Worm (Caenorhabditis elegans) whole organism, mixed stage, embryonic: ENCODE results near the gene mrpl-53.

ENCODE experiments used
- M03D4.4 ChIP-seq: sonication (generic microtip); optimal IDR thresholded peaks from 2 replicates; lab custom pipeline; 2017; ENCODE audit warnings: mild to moderate bottlenecking, missing genetic modification characterization, missing compliant biosample characterization
- bed-3 ChIP-seq: fragments of 200-800 bp; sonication (Bioruptor generic); optimal IDR thresholded peaks from 3 replicates; lab custom pipeline; 2018; ENCODE audit warnings: mild to moderate bottlenecking, missing genetic modification characterization, moderate library complexity, missing compliant biosample characterization
- blmp-1 ChIP-seq: fragments of 150-350 bp; optimal IDR thresholded peaks from 2 replicates; lab custom pipeline; 2014; ENCODE audit warnings: missing biosample characterization, missing genetic modification characterization
- ceh-39 ChIP-seq: fragments of 150-350 bp; optimal IDR thresholded peaks from 2 replicates; lab custom pipeline; 2014; ENCODE audit warnings: missing biosample characterization, missing genetic modification characterization
- ceh-43 ChIP-seq: fragments of 200-800 bp; sonication (Bioruptor generic); optimal IDR thresholded peaks from 2 replicates; lab custom pipeline; 2018; ENCODE audit warnings: mild to moderate bottlenecking, missing genetic modification characterization, moderate library complexity, missing compliant biosample characterization
- ceh-83 ChIP-seq: fragments of 200-800 bp; sonication (Bioruptor generic); optimal IDR thresholded peaks from 2 replicates; lab custom pipeline; 2018; ENCODE audit warnings: mild to moderate bottlenecking, missing genetic modification characterization, missing compliant biosample characterization
- cnd-1 ChIP-seq: fragments of 200-800 bp; sonication (Bioruptor generic); optimal IDR thresholded peaks from 2 replicates; lab custom pipeline; 2018; ENCODE audit warnings: mild to moderate bottlenecking, missing genetic modification characterization, missing compliant biosample characterization
- drap-1 ChIP-seq: fragments of 200-800 bp; sonication (Bioruptor generic); optimal IDR thresholded peaks from 3 replicates; lab custom pipeline; 2018; ENCODE audit warnings: mild to moderate bottlenecking, missing genetic modification characterization, missing compliant biosample characterization
- flh-1 ChIP-seq: fragments of 200-800 bp; sonication (Bioruptor generic); optimal IDR thresholded peaks from 2 replicates; lab custom pipeline; 2018; ENCODE audit warnings: mild to moderate bottlenecking, missing genetic modification characterization, moderate library complexity, missing compliant biosample characterization
- ham-2 ChIP-seq: fragments of 200-800 bp; sonication (Bioruptor generic); optimal IDR thresholded peaks from 2 replicates; lab custom pipeline; 2018; ENCODE audit warnings: mild to moderate bottlenecking, missing genetic modification characterization, missing compliant biosample characterization
- hlh-1 ChIP-seq: fragments of 150-350 bp; optimal IDR thresholded peaks from 2 replicates; lab custom pipeline; 2014; ENCODE audit warnings: missing biosample characterization, missing genetic modification reagents, missing genetic modification characterization
- lin-32 ChIP-seq: fragments of 200-800 bp; sonication (Bioruptor generic); optimal IDR thresholded peaks from 2 replicates; lab custom pipeline; 2018; ENCODE audit warnings: mild to moderate bottlenecking, missing genetic modification characterization, missing compliant biosample characterization
- lsy-2 ChIP-seq: fragments of 150-350 bp; optimal IDR thresholded peaks from 2 replicates; lab custom pipeline; 2014; ENCODE audit warnings: missing biosample characterization, missing genetic modification characterization
- mab-5 ChIP-seq: fragments of 150-350 bp; optimal IDR thresholded peaks from 2 replicates; lab custom pipeline; 2014; ENCODE audit warnings: missing biosample characterization, missing genetic modification characterization
- mep-1 ChIP-seq: fragments of 150-350 bp; optimal IDR thresholded peaks from 2 replicates; lab custom pipeline; 2017; ENCODE audit warnings: missing biosample characterization, missing genetic modification reagents, missing genetic modification characterization, inconsistent platforms
- mls-2 ChIP-seq: sonication (generic microtip); optimal IDR thresholded peaks from 2 replicates; lab custom pipeline; 2016; ENCODE audit warnings: mild to moderate bottlenecking, missing genetic modification characterization, moderate library complexity, missing compliant biosample characterization
- nhr-12 ChIP-seq: fragments of 150-350 bp; optimal IDR thresholded peaks from 2 replicates; lab custom pipeline; 2014; ENCODE audit warnings: missing biosample characterization, missing genetic modification characterization
- nhr-2 ChIP-seq: fragments of 150-350 bp; optimal IDR thresholded peaks from 2 replicates; lab custom pipeline; 2014; ENCODE audit warnings: missing biosample characterization, missing genetic modification characterization
- nhr-237 ChIP-seq: fragments of 150-350 bp; optimal IDR thresholded peaks from 2 replicates; lab custom pipeline; 2014; ENCODE audit warnings: missing biosample characterization, missing genetic modification characterization
- pha-4 ChIP-seq: fragments of 150-350 bp; optimal IDR thresholded peaks from 2 replicates; lab custom pipeline; 2018; ENCODE audit warnings: missing biosample characterization, missing genetic modification reagents, missing genetic modification characterization
- sem-2 ChIP-seq: fragments of 200-800 bp; sonication (Bioruptor generic); optimal IDR thresholded peaks from 2 replicates; lab custom pipeline; 2018; ENCODE audit warnings: mild to moderate bottlenecking, missing genetic modification characterization, missing compliant biosample characterization
- snpc-4 ChIP-seq: fragments of 150-350 bp; optimal IDR thresholded peaks from 2 replicates; lab custom pipeline; 2014; ENCODE audit warnings: missing biosample characterization, missing genetic modification characterization
- sptf-1 ChIP-seq: sonication (generic microtip); optimal IDR thresholded peaks from 2 replicates; lab custom pipeline; 2017; ENCODE audit warnings: mild to moderate bottlenecking, missing genetic modification characterization, moderate library complexity, missing compliant biosample characterization
- tbx-8 ChIP-seq: fragments of 200-800 bp; sonication (Bioruptor generic); optimal IDR thresholded peaks from 2 replicates; lab custom pipeline; 2018; ENCODE audit warnings: mild to moderate bottlenecking, missing genetic modification characterization, moderate library complexity, missing compliant biosample characterization
- unc-120 ChIP-seq: sonication (generic microtip); optimal IDR thresholded peaks from 2 replicates; lab custom pipeline; 2017; ENCODE audit warnings: missing genetic modification characterization, missing compliant biosample characterization; ENCODE audit not compliant: poor library complexity, severe bottlenecking
- unc-39 ChIP-seq: fragments of 150-350 bp; optimal IDR thresholded peaks from 2 replicates; lab custom pipeline; 2014; ENCODE audit warnings: missing biosample characterization, missing genetic modification characterization
- unc-62 ChIP-seq: fragments of 150-350 bp; optimal IDR thresholded peaks from 2 replicates; lab custom pipeline; 2014; ENCODE audit warnings: missing biosample characterization, missing genetic modification reagents, missing genetic modification characterization
- zip-8 ChIP-seq: fragments of 150-350 bp; optimal IDR thresholded peaks from 2 replicates; lab custom pipeline; 2014; ENCODE audit warnings: missing biosample characterization, missing genetic modification characterization
- ztf-11 ChIP-seq: fragments of 150-350 bp; optimal IDR thresholded peaks from 2 replicates; lab custom pipeline; 2014; ENCODE audit warnings: missing biosample characterization, missing genetic modification characterization

The mrpl-53 gene

DNA sequence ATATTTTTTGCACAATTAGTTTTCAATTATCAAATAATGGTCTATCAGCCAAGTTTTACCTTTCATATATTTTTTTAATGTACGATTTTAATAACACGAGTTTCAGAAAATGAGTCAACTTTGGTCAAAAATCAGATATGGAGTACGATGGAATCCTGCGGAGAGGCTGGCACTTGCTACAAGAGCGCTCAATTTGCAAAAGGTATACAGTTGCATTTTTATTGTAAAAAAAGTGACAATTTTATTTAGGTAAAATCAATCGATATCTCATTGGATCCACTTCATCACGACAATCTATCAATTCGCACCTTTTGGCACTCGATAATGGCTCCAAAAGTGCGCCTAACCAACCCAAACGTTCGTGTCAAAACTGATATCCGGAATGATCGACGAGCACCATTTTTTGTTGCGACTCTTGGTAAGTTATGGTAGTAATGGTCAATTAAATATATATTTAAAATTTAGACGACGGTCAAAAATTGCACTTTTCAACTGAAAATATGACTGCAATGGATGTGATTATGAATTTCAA lies at the start of gene mrpl-53:
TSS of gene mrpl-53 (plus strand) at position 107 of the 532 bp plus-strand sequence.
- TF ChIP-seq ceh-39 (tag; lab: Kevin White, UChicago) (no peak), ztf-11 (tag; lab: Kevin White, UChicago) (no peak), pha-4 (tag; lab: Kevin White, UChicago) (no peak), zip-8 (tag; lab: Kevin White, UChicago) (no peak), ham-2 (GFP tag; lab: Kevin White, UChicago) (no peak), cnd-1 (tag; lab: Kevin White, UChicago) (no peak), sem-2 (GFP tag; lab: Kevin White, UChicago) (no peak)
- TF ChIP-seq, all 35 proteins: peak for 0

DNA sequence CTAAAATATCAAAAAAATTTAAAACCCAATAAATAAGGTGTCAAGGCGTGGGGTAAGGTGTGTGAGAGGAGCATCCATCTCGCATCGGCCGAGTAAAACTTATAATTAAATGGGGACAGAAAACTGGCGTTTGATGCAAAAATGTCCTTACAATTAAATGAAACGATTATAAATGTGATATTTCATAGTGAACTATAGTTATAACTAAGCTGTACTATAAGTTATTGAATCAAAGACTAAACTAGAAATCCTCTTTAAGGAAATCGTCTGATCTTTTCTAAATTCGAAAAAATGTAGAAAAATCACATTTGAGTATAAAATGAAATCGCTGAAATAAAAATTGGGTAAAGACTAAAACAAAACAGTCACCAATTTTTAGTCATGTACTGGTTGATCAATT lies 46.7 kb upstream of the mrpl-53 start, which contains the start of gene sra-6:
TSS of gene sra-6 (minus strand) at position 101 of the 400 bp plus-strand sequence.
- TF ChIP-seq lsy-2 (tag; lab: Kevin White, UChicago), result no peak
- no peak for TF ChIP-seq ceh-83
- no peak for TF ChIP-seq blmp-1 (tag; lab: Kevin White, UChicago)
- no peak for TF ChIP-seq hlh-1 (tag; lab: Kevin White, UChicago)
- TF ChIP-seq sptf-1 (tag; lab: Kevin White, UChicago), result no peak

DNA sequence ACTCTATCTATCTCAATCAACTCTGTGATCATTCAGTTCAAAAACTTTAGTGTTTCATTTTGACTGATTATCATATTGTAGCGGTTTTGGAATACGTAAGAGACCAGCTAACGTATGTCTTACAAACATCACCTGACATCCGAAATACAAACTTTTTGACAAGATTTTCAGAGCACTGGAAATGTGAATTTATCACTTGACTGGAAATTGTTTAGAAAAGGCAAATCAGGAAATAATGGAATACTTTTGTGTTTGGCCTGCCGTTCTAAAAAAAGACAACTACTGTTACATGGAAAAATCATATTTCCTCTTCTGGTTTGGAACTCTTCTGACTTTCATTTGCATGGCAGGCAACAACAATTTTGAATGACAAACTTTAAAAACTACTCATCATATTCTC lies 45.9 kb upstream of the mrpl-53 start, which contains the start of gene F35H8.12:
TSS of gene F35H8.12 (plus strand) at position 301 of the 400 bp plus-strand sequence.
- TF ChIP-seq mls-2 (no peak), unc-62 (GFP tag; lab: Kevin White, UChicago) (no peak), lin-32 (GFP tag; lab: Kevin White, UChicago) (no peak), bed-3 (no peak), tbx-8 (GFP tag; lab: Kevin White, UChicago) (no peak), ham-2 (GFP tag; lab: Kevin White, UChicago) (no peak), nhr-12 (tag; lab: Kevin White, UChicago) (no peak), snpc-4 (no peak), unc-39 (tag; lab: Kevin White, UChicago) (no peak), ceh-43 (GFP tag; lab: Kevin White, UChicago) (no peak), hlh-1 (tag; lab: Kevin White, UChicago) (no peak), drap-1 (GFP tag; lab: Kevin White, UChicago) (no peak), ztf-11 (tag; lab: Kevin White, UChicago) (no peak), ceh-39 (tag; lab: Kevin White, UChicago) (no peak), unc-120 (tag; lab: Kevin White, UChicago) (no peak), cnd-1 (tag; lab: Kevin White, UChicago) (no peak), flh-1 (GFP tag; lab: Kevin White, UChicago) (no peak)

DNA sequence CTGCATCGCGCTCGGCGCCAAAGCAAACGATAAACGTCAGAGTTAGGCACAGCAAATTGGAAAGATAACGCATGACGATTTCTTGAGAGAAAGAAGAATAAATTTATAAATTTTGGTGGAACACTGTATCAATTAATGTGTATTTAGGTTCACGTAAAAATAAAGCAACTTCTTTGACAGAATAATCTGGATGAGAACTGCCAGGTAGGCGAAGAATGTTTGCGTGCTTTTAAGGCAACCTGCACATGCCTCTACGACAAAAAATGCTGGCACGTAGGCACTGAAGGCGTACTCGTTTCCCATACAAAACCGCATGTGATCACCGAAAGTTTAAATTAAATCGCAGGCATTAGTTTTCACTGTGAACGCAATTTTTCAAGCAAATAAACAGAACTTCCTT lies 44.2 kb upstream of the mrpl-53 start, which contains the start of gene F35H8.1:
TSS of gene F35H8.1 (minus strand) at position 101 of the 400 bp plus-strand sequence.
- no peak for TF ChIP-seq ham-2 (GFP tag; lab: Kevin White, UChicago)
- no peak for TF ChIP-seq M03D4.4
- no peak for TF ChIP-seq mep-1 (tag; lab: Kevin White, UChicago)
- TF ChIP-seq flh-1 (GFP tag; lab: Kevin White, UChicago), result no peak
- TF ChIP-seq tbx-8 (GFP tag; lab: Kevin White, UChicago), result no peak
- TF ChIP-seq hlh-1 (tag; lab: Kevin White, UChicago), result no peak

DNA sequence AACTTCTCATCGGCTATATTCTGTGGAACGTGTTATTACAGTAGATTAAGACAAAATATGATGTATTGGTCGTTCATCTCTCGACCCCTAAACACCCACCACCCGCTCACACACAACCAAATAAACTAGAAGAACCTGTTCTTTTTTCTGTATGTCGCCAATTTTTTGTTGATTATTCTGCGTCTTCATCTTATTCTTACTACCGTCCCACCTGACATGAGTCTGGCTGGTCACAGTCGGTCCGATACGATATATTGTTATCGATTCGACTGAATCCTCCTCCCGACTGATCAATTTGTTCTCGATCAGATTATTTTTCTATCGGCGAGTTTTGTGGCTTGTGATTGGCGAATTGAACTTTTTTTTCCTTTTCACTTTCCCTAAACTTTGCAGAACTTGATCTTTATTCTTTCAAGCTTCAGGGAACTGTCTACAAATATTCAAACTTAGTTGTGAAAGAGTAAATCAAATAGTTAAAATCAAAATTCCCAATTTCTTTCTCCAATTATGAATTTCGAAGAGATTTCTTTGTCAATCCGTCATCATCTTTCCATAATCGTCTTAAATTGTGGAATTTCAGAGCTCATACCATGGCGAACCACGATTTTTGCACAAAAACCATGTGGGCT lies 42.4 kb upstream of the mrpl-53 start, which contains the start of gene F35H8.2:
TSS of gene F35H8.2 (plus strand) at position 579 of the 629 bp plus-strand sequence.
- TF ChIP-seq blmp-1 (tag; lab: Kevin White, UChicago), result no peak
- TF ChIP-seq hlh-1 (tag; lab: Kevin White, UChicago), result no peak
- TF ChIP-seq snpc-4, result no peak
- no peak for TF ChIP-seq nhr-2 (tag; lab: Kevin White, UChicago)
- TF ChIP-seq sptf-1 (tag; lab: Kevin White, UChicago), result no peak
- no peak for TF ChIP-seq nhr-237 (tag; lab: Kevin White, UChicago)
- no peak for TF ChIP-seq mab-5 (tag; lab: Kevin White, UChicago)
- no peak for TF ChIP-seq ztf-11 (tag; lab: Kevin White, UChicago)
- no peak for TF ChIP-seq sem-2 (GFP tag; lab: Kevin White, UChicago)
- TF ChIP-seq M03D4.4, result no peak
- no peak for TF ChIP-seq tbx-8 (GFP tag; lab: Kevin White, UChicago)
- TF ChIP-seq mep-1 (tag; lab: Kevin White, UChicago), result no peak
- no peak for TF ChIP-seq pha-4 (tag; lab: Kevin White, UChicago)
- no peak for TF ChIP-seq unc-39 (tag; lab: Kevin White, UChicago)
